Worm (Caenorhabditis elegans): ENCODE measurements around the gene R07A4.2.

Gene R07A4.2

ce11 chrX:10704329-10704728 lies 42.0 kb downstream of the R07A4.2 start:
- TF ChIP-seq tab-1 (GFP tag; IDR thresholded peaks at IDR 0.05), result no peak
- no peak for TF ChIP-seq ref-1 (GFP tag; conservative IDR thresholded peaks at IDR 0.05)
- no peak for TF ChIP-seq T22C8.4 (GFP tag; IDR thresholded peaks at IDR 0.05)
- no peak for TF ChIP-seq cog-1 (tag; optimal IDR thresholded peaks at IDR 0.05)
- no peak for TF ChIP-seq flt-1 (GFP tag; IDR thresholded peaks at IDR 0.05)
- no peak for TF ChIP-seq ztf-23 (GFP tag; IDR thresholded peaks at IDR 0.05)
- TF ChIP-seq klf-2 (GFP tag; conservative IDR thresholded peaks at IDR 0.05), result no peak
- TF ChIP-seq med-1 (GFP tag; optimal IDR thresholded peaks at IDR 0.05; ENCODE audit: insufficient read depth), result no peak
- TF ChIP-seq ztf-29 (GFP tag; IDR thresholded peaks at IDR 0.05), result no peak

- TF ChIP-seq cog-1 (tag; optimal IDR thresholded peaks at IDR 0.05) (peak; percentile 3), med-1 (GFP tag; optimal IDR thresholded peaks at IDR 0.05; ENCODE audit: insufficient read depth) (no peak), ztf-29 (GFP tag; IDR thresholded peaks at IDR 0.05) (no peak), T22C8.4 (GFP tag; IDR thresholded peaks at IDR 0.05) (no peak), ref-1 (GFP tag; conservative IDR thresholded peaks at IDR 0.05) (no peak), flt-1 (GFP tag; IDR thresholded peaks at IDR 0.05) (no peak)
Observed at ce11 chrX:10694933-10695332, 51.4 kb downstream of the R07A4.2 start, which contains the start of gene plpp-1.3. TSS of gene plpp-1.3 (plus strand) at chrX:10695312.

Data from whole organism, midembryonic.